Worm (Caenorhabditis elegans) whole organism, midembryonic: ENCODE results near the gene T06E4.7.
A peak's percentile ranks its signal among the peaks of the same experiment; 100 is the strongest.

Experiments used
- T22C8.4 ChIP-seq: fragments of 200-800 bp; sonication (Bioruptor generic); IDR thresholded peaks from 2 replicates; pipeline ENCODE4 v1.3.6; 2022; ENCODE audit warnings: missing genetic modification characterization, missing compliant biosample characterization
- cog-1 ChIP-seq: sonication (generic microtip); optimal IDR thresholded peaks from 2 replicates; lab custom pipeline; 2016; ENCODE audit warnings: missing genetic modification characterization, missing compliant biosample characterization
- flt-1 ChIP-seq: fragments of 200-800 bp; sonication (Bioruptor generic); IDR thresholded peaks from 2 replicates; pipeline ENCODE4 v1.3.6; 2022; ENCODE audit warnings: missing genetic modification characterization, missing compliant biosample characterization
- klf-2 ChIP-seq: fragments of 200-800 bp; sonication (Bioruptor generic); conservative IDR thresholded peaks from 2 replicates; pipeline ENCODE4 v1.3.6; 2022; ENCODE audit warnings: missing genetic modification reagents, missing genetic modification characterization, missing compliant biosample characterization
- med-1 ChIP-seq: sonication (generic microtip); optimal IDR thresholded peaks from 2 replicates; lab custom pipeline; 2017; ENCODE audit warnings: missing genetic modification characterization, mild to moderate bottlenecking, missing compliant biosample characterization, antibody characterized with exemption, missing genetic modification reagents; ENCODE audit not compliant: insufficient read depth
- ref-1 ChIP-seq: fragments of 200-800 bp; sonication (Bioruptor generic); conservative IDR thresholded peaks from 2 replicates; pipeline ENCODE4 v1.3.6; 2022; ENCODE audit warnings: missing genetic modification reagents, missing genetic modification characterization, missing compliant biosample characterization
- tab-1 ChIP-seq: fragments of 200-800 bp; sonication (Bioruptor generic); IDR thresholded peaks from 2 replicates; pipeline ENCODE4 v1.3.6; 2022; ENCODE audit warnings: missing genetic modification characterization, missing compliant biosample characterization
- ztf-23 ChIP-seq: fragments of 200-800 bp; sonication (Bioruptor generic); IDR thresholded peaks from 2 replicates; pipeline ENCODE4 v1.3.6; 2022; ENCODE audit warnings: missing genetic modification reagents, missing genetic modification characterization, missing compliant biosample characterization
- ztf-29 ChIP-seq: fragments of 200-800 bp; sonication (Bioruptor generic); IDR thresholded peaks from 2 replicates; pipeline ENCODE4 v1.3.6; 2022; ENCODE audit warnings: missing genetic modification reagents, missing genetic modification characterization, missing compliant biosample characterization

The T06E4.7 gene

DNA sequence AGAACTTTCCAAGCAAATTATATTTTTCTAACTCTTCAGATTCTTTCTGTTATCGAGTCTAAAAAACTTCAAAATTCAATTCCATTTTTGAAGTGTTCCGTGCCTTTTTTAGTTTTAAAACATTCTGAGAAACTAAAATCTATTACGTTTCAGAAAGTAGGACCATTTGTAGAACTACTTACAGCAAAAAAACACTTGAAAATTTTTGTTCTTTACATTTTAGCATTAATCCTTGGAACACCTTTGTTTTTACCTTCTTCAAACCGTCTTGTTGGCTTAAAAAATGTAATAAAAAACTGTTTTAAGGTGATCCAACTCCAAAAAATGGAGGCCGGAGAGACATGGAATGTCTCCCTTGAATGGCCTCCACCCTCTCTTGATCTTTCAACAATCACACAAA, 17.9 kb upstream of the T06E4.7 start, which contains the start of gene dop-2:
Gene dop-2 (plus strand): TSS at position 301 of the 400 bp plus-strand sequence.
- TF ChIP-seq cog-1 (tag; lab: Kevin White, UChicago) (no peak), ztf-23 (GFP tag; lab: Robert Waterston, UW) (no peak), klf-2 (GFP tag; lab: Robert Waterston, UW) (no peak), tab-1 (GFP tag; lab: Robert Waterston, UW) (no peak), ztf-29 (GFP tag; lab: Robert Waterston, UW) (no peak), med-1 (no peak), flt-1 (no peak), ref-1 (GFP tag; lab: Robert Waterston, UW) (no peak), T22C8.4 (GFP tag; lab: Robert Waterston, UW) (no peak)

DNA sequence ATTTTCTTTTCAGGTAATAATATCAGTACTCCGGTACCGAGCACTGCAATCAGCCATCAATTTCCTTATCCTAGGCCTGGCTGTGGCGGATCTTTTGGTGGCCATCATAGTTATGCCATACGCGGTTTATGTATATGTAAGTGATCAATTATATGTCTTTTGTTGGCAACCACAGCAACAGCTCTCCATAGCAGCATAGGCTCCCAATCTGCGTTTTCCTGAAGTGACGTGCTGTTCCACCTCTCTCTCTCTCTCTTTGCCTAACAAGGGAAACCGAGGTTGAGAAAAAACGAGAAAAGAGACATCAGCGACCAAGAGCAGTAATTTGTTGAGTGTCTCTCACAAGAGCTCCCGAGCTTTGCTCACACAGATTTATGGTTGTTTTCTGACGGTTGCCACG, 17.0 kb upstream of the T06E4.7 start:
- TF ChIP-seq med-1 = no peak
- no peak for TF ChIP-seq ztf-29 (GFP tag; lab: Robert Waterston, UW)
- no peak for TF ChIP-seq klf-2 (GFP tag; lab: Robert Waterston, UW)
- no peak for TF ChIP-seq tab-1 (GFP tag; lab: Robert Waterston, UW)
- TF ChIP-seq T22C8.4 (GFP tag; lab: Robert Waterston, UW) = no peak
- no peak for TF ChIP-seq flt-1
- no peak for TF ChIP-seq ztf-23 (GFP tag; lab: Robert Waterston, UW)
- TF ChIP-seq ref-1 (GFP tag; lab: Robert Waterston, UW) = no peak
- TF ChIP-seq cog-1 (tag; lab: Kevin White, UChicago) = no peak

DNA sequence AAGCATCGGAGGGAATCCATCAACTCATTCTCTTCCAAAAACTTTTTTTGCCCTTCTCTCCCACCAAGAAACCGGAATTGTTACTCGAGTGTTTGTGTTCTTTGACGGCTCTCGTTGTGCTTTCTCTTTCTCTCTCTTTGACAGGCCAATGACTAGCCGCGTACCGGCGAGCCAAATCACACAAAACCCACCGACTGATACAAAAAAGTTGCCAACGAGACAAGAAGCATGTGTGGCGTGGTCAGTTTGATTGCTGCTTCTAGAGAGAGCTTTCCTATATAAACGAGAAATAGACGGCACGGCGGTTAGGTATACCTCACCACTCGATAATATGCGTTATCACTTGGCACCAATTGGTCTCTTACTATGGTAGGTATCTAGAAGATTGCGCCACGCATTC, 10.5 kb upstream of the T06E4.7 start, which contains the start of gene pqn-63:
Gene pqn-63 (plus strand): TSS at position 307 of the 400 bp plus-strand sequence.
- no peak for TF ChIP-seq klf-2 (GFP tag; lab: Robert Waterston, UW)
- TF ChIP-seq med-1 = no peak
- no peak for TF ChIP-seq tab-1 (GFP tag; lab: Robert Waterston, UW)
- no peak for TF ChIP-seq ref-1 (GFP tag; lab: Robert Waterston, UW)
- no peak for TF ChIP-seq cog-1 (tag; lab: Kevin White, UChicago)
- no peak for TF ChIP-seq flt-1
- TF ChIP-seq ztf-23 (GFP tag; lab: Robert Waterston, UW) = no peak
- no peak for TF ChIP-seq ztf-29 (GFP tag; lab: Robert Waterston, UW)
- TF ChIP-seq T22C8.4 (GFP tag; lab: Robert Waterston, UW) = no peak

DNA sequence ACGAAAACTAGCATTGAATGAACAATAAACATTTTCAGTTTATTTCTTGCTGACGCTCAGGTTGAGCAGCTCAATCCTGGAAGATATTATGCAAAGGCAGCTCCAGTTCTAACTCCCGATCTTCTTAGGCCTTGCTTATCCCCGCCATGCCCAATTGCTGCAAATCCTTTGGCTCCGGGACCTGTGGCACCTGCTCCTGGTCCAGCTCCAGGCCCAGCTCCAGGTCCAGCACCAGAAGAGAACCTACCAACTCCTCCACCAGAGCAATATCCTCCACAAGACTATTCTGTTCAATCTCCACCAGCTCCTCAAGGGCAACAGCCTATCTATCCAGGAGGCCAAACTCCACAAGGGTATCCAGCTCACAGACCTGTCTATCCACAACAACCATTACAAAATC, 10.1 kb upstream of the T06E4.7 start:
- TF ChIP-seq ref-1 (GFP tag; lab: Robert Waterston, UW) (no peak), klf-2 (GFP tag; lab: Robert Waterston, UW) (no peak), ztf-23 (GFP tag; lab: Robert Waterston, UW) (no peak), tab-1 (GFP tag; lab: Robert Waterston, UW) (no peak), ztf-29 (GFP tag; lab: Robert Waterston, UW) (no peak), T22C8.4 (GFP tag; lab: Robert Waterston, UW) (no peak), med-1 (no peak), flt-1 (no peak), cog-1 (tag; lab: Kevin White, UChicago) (no peak)

DNA sequence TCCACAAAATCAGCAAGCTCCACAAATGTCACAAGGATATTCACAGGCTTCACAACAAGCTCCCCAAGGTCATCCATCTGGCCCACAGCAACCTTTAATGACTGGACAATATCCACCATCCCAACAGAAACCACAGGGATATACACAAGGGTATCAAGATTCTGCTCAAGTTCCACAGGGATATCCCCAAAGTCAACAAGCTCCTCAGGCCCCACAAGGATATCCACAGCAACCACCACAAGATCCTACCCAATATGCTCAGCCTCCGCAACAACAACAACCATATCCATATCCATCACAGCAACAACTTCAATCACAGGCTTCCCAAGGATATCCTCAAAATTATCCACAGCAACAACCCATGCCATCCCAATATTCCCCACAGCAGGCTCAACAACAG, 9.5 kb upstream of the T06E4.7 start:
- no peak for TF ChIP-seq T22C8.4 (GFP tag; lab: Robert Waterston, UW)
- TF ChIP-seq cog-1 (tag; lab: Kevin White, UChicago) = no peak
- no peak for TF ChIP-seq flt-1
- TF ChIP-seq tab-1 (GFP tag; lab: Robert Waterston, UW) = no peak
- TF ChIP-seq ztf-23 (GFP tag; lab: Robert Waterston, UW) = no peak
- TF ChIP-seq med-1 = no peak
- no peak for TF ChIP-seq ref-1 (GFP tag; lab: Robert Waterston, UW)
- no peak for TF ChIP-seq klf-2 (GFP tag; lab: Robert Waterston, UW)
- TF ChIP-seq ztf-29 (GFP tag; lab: Robert Waterston, UW) = no peak

DNA sequence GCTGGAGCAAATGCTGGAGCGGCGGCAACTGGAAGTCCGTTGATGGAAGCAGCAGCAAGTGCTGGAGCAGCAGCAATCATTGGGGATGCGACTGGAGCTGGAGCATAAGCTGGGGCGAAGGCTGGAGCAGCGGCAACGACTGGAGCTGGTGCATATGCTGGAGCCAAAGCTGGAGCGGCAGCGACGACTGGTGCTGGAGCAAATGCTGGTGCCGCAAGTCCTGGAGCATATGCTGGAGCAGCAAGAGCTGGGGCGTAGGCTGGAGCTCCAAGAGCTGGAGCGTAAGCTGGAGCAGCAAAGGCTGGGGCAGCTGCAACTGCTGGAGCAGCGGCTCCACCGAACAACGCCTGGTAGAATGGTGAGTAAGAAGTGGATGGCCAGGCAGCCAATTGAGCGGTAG, 7.8 kb upstream of the T06E4.7 start:
- TF ChIP-seq T22C8.4 (GFP tag; lab: Robert Waterston, UW) = 0 out of 2 replicates have a peak, but pooled peaks have one; percentile 18
- no peak for TF ChIP-seq flt-1
- no peak for TF ChIP-seq cog-1 (tag; lab: Kevin White, UChicago)
- no peak for TF ChIP-seq ztf-23 (GFP tag; lab: Robert Waterston, UW)
- no peak for TF ChIP-seq med-1
- no peak for TF ChIP-seq ztf-29 (GFP tag; lab: Robert Waterston, UW)

DNA sequence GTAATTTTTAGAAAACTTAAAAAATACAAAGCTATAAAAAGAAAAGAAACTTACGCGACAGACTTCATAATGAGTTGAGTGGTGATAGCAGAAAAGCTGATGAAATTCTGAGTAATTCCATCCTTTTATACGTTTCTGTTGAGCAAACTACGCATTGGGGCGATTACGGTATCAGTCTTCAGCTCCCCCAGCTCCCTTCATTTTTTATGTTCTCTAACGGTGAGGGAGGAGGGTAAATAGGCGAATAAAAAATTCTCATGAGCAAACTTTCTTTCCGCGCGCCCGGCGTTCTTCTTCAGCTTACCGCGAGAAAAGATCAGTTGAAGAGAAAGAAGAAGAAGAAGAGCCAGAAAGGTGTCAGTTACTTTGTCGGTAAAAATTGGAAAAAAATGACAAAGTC, 7.3 kb upstream of the T06E4.7 start, which contains the start of gene idpc-7:
Gene idpc-7 (minus strand): TSS at position 101 of the 400 bp plus-strand sequence.
- no peak for TF ChIP-seq klf-2 (GFP tag; lab: Robert Waterston, UW)
- no peak for TF ChIP-seq tab-1 (GFP tag; lab: Robert Waterston, UW)
- TF ChIP-seq ztf-29 (GFP tag; lab: Robert Waterston, UW) = no peak
- no peak for TF ChIP-seq T22C8.4 (GFP tag; lab: Robert Waterston, UW)
- TF ChIP-seq ztf-23 (GFP tag; lab: Robert Waterston, UW) = no peak
- TF ChIP-seq flt-1 = no peak
- no peak for TF ChIP-seq ref-1 (GFP tag; lab: Robert Waterston, UW)
- no peak for TF ChIP-seq med-1
- no peak for TF ChIP-seq cog-1 (tag; lab: Kevin White, UChicago)

DNA sequence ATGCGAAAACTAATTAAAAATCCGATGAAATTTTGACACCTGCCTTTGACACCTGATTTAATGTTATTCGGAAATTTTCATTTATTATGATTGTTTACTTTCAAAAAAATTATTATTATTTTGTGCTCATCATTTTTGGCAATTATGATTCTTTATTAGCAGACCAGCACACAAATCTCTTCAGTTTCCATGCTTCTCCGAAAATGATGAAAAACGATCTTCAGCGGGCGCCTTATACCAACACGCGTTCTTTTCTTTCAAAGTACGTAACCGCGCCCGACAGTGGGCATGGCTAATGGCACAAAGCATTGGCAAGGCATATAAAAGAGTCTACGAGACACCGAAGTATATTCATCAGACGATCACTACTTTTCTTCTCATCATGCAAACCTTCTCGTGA, 6.3 kb upstream of the T06E4.7 start, which contains the start of gene idpc-6:
Gene idpc-6 (plus strand): TSS at position 301 of the 400 bp plus-strand sequence.
- TF ChIP-seq tab-1 (GFP tag; lab: Robert Waterston, UW) (no peak), ref-1 (GFP tag; lab: Robert Waterston, UW) (no peak), T22C8.4 (GFP tag; lab: Robert Waterston, UW) (no peak), ztf-29 (GFP tag; lab: Robert Waterston, UW) (no peak), ztf-23 (GFP tag; lab: Robert Waterston, UW) (no peak), klf-2 (GFP tag; lab: Robert Waterston, UW) (no peak)

DNA sequence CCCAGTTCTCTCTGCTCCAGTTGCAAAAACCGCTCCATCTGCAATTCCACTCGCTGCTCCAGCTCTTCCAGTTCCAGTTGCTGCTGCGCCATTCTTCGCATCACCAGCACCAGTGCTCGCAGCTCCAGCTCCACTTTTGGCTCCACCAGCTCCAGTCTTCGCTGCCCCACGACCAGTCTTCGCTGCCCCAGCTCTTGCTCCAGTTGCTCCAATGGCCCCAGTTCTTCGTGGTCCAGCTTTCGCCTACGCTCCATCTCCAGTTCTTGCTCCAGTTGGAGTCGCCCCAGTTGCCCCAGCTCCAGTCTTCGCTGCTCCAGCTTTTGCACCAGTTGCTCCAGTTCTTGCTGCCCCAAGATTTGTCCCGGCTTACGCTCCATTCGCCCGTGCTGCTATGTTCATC, 5.8 kb upstream of the T06E4.7 start:
- TF ChIP-seq flt-1 = 0 out of 2 replicates have a peak, but pooled peaks have one; percentile 35
- TF ChIP-seq T22C8.4 (GFP tag; lab: Robert Waterston, UW) = no peak

DNA sequence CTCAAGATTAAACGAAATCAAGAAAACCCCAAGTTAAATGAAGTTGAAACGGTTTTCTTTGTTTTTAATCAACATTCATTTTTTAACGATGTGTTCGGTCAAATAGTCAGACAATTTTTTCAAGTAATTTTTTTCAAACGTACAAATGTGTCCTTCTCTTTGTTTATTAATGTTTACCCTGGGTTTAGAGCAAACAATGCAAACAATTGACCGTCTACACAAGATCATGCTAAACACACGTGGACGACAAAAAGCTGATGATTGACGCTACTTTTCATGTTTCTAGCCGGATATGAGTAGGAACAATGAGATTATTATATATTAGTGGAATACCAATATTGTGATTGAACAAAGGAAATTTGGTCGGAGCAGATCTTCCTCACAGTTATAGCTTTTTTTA, 4.8 kb upstream of the T06E4.7 start:
- no peak for TF ChIP-seq tab-1 (GFP tag; lab: Robert Waterston, UW)
- TF ChIP-seq flt-1 = no peak
- no peak for TF ChIP-seq T22C8.4 (GFP tag; lab: Robert Waterston, UW)
- no peak for TF ChIP-seq ztf-23 (GFP tag; lab: Robert Waterston, UW)
- TF ChIP-seq klf-2 (GFP tag; lab: Robert Waterston, UW) = no peak
- no peak for TF ChIP-seq ztf-29 (GFP tag; lab: Robert Waterston, UW)
- TF ChIP-seq med-1 = no peak
- TF ChIP-seq ref-1 (GFP tag; lab: Robert Waterston, UW) = no peak
- TF ChIP-seq cog-1 (tag; lab: Kevin White, UChicago) = no peak
